Fruit fly (Drosophila melanogaster) Kc167 (cell line): ENCODE data around the gene CG5882.

Source experiments
- Myc ChIP-seq: fragments of >200 bp; optimal IDR thresholded peaks from 2 replicates; lab custom pipeline; 2017; ENCODE audit warnings: missing external identifiers
- Sin3A ChIP-seq: fragments of >200 bp; optimal IDR thresholded peaks from 2 replicates; lab custom pipeline; 2018; ENCODE audit warnings: missing external identifiers
- psq ChIP-seq: fragments of >200 bp; optimal IDR thresholded peaks from 2 replicates; lab custom pipeline; 2017; ENCODE audit warnings: missing external identifiers
- ttk ChIP-seq: sonication (Bioruptor generic); optimal IDR thresholded peaks from 2 replicates; lab custom pipeline; 2017; ENCODE audit warnings: missing external identifiers

DNA sequence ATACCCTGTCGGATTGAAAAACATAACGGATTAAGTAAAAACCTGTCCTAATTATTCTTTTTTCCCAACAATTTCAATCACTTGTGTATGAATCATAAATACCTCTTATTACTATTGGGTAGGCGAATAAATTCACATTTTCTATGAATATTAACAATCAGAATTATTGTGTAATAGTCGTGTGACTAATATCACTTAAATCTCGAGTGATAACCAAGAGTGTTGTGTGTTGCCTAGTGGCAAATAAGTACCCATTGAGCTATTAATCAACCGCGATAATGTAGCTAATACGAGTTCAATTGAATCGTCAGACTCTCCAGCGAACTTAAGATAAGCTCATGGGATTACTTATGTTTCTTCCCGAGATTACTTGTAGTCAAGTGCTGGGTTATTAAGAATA is 41.4 kb downstream of the CG5882 start:
- TF ChIP-seq Sin3A (no peak), psq (lab: Kevin White, UChicago) (no peak), ttk (lab: Kevin White, UChicago) (no peak), Myc (no peak)
